Worm (Caenorhabditis elegans) whole organism, late embryonic: Measurements from ENCODE around the gene H13N06.7.

ENCODE experiments used
- C38D4.7 ChIP-seq: fragments of 200-800 bp; sonication (Bioruptor generic); optimal IDR thresholded peaks from 2 replicates; lab custom pipeline; 2018; ENCODE audit warnings: mild to moderate bottlenecking, missing genetic modification characterization, moderate library complexity, missing compliant biosample characterization
- K02D7.2 ChIP-seq: sonication (generic microtip); optimal IDR thresholded peaks from 2 replicates; lab custom pipeline; 2017; ENCODE audit warnings: mild to moderate bottlenecking, missing genetic modification characterization, missing compliant biosample characterization
- Y22D7AL.16 ChIP-seq: sonication (generic microtip); optimal IDR thresholded peaks from 2 replicates; lab custom pipeline; 2016; ENCODE audit warnings: missing genetic modification characterization, missing compliant biosample characterization
- ama-1 ChIP-seq: fragments of 150-350 bp; optimal IDR thresholded peaks from 2 replicates; lab custom pipeline; 2014
- ceh-45 ChIP-seq: fragments of 200-800 bp; sonication (Bioruptor generic); IDR thresholded peaks from 2 replicates; pipeline ENCODE4 v1.3.6; 2022; ENCODE audit warnings: missing genetic modification reagents, missing genetic modification characterization, missing compliant biosample characterization
- elt-2 ChIP-seq: sonication (generic microtip); optimal IDR thresholded peaks from 2 replicates; lab custom pipeline; 2016; ENCODE audit warnings: missing genetic modification reagents, missing genetic modification characterization, missing compliant biosample characterization
- fkh-10 ChIP-seq: fragments of 150-350 bp; optimal IDR thresholded peaks from 2 replicates; lab custom pipeline; 2014; ENCODE audit warnings: missing biosample characterization, missing genetic modification reagents, missing genetic modification characterization
- hlh-30 ChIP-seq: sonication (generic microtip); optimal IDR thresholded peaks from 2 replicates; lab custom pipeline; 2017; ENCODE audit warnings: antibody characterized with exemption, missing genetic modification characterization, missing compliant biosample characterization; ENCODE audit not compliant: insufficient read depth
- lin-11 ChIP-seq: fragments of 200-800 bp; sonication (Bioruptor generic); optimal IDR thresholded peaks from 2 replicates; lab custom pipeline; 2018; ENCODE audit warnings: mild to moderate bottlenecking, missing genetic modification characterization, missing compliant biosample characterization
- nfya-1 ChIP-seq: sonication (generic microtip); optimal IDR thresholded peaks from 2 replicates; lab custom pipeline; 2017; ENCODE audit warnings: missing genetic modification characterization, mild to moderate bottlenecking, missing compliant biosample characterization, antibody characterized with exemption, moderate library complexity
- pha-4 ChIP-seq: fragments of 150-350 bp; optimal IDR thresholded peaks from 2 replicates; lab custom pipeline; 2018; ENCODE audit warnings: missing biosample characterization, missing genetic modification reagents, missing genetic modification characterization
- unc-86 ChIP-seq: sonication (generic microtip); optimal IDR thresholded peaks from 2 replicates; lab custom pipeline; 2016; ENCODE audit warnings: missing genetic modification characterization, missing compliant biosample characterization

DNA sequence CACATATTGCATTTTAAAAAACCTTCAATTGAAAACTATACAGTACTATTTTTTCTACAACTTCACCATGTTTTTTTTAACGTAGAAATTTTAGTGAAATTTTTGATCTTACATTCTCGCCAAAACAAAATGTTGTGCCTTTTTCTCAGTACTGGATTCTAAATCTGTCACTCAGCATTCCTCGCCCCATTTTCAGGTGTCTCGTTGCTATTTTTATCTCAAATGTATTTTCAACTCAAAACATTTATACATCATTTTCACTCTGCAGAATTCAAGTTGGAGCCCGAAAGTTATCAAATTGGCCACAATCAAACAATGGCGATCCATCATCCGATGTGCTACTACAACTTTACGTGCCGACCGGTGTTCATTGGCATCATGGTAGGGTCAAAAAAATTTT lies 36.9 kb upstream of the H13N06.7 start, which contains the start of gene sprr-1:
- TF ChIP-seq elt-2 (tag; lab: Kevin White, UChicago) (no peak), Y22D7AL.16 (no peak), pha-4 (no peak), nfya-1 (tag; lab: Kevin White, UChicago) (no peak), fkh-10 (GFP tag; lab: Kevin White, UChicago) (no peak), lin-11 (no peak), ama-1 (lab: Kevin White, UChicago) (no peak), ceh-45 (GFP tag; lab: Robert Waterston, UW) (no peak), C38D4.7 (GFP tag; lab: Kevin White, UChicago) (no peak), hlh-30 (tag; lab: Kevin White, UChicago) (no peak), K02D7.2 (tag; lab: Kevin White, UChicago) (no peak), unc-86 (tag; lab: Kevin White, UChicago) (no peak)
